Worm (Caenorhabditis elegans): ENCODE data around the gene mpz-4.

mpz-4 gene

DNA sequence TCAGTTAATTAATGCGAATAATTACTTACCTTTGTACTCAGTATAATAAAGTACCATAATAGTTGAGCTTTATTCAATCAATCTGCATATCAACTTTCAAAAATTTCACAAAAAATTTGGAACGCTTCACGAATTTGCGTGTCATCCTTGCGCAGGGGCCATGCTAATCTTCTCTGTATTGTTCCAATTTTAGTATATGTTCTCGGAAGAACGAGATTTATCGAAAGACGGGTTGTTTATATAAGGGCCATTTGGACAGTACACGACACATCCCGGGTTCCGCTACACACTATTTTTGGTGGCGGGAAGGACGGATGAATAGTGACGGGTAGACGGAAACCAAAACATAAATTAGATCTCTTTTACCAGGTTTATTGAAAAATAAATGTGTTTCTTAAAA lies 37.4 kb upstream of the mpz-4 start:
- no peak for TF ChIP-seq tbx-8 (GFP tag; optimal IDR thresholded peaks at IDR 0.05)
- TF ChIP-seq nhr-12 (tag; optimal IDR thresholded peaks at IDR 0.05), result no peak

DNA sequence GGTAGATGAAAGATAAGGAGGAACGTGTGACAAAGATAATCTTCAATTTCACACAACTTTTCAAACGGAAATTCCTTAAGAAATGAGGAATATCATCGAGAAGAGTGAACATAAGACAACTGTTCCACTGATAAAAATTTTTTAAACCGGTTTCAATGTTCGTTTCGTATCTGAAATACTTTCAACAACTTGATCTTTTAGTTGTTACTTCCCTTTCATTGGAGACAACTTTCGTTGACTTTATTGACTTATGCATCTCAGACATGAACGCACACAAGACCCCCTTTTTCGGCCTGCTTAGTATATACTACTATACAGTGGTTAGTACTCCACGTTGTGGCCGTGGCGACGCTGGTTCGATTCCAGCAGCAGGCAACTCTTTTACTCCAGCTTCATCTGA lies 34.3 kb upstream of the mpz-4 start, which contains the start of the genes Y17G9A.4 and str-173:
TSS of gene Y17G9A.4 (minus strand) at position 101 of the 400 bp plus-strand sequence.
TSS of gene str-173 (plus strand) at position 325 of the 400 bp plus-strand sequence.
- no peak for TF ChIP-seq M03D4.4 (tag; optimal IDR thresholded peaks at IDR 0.05)
- TF ChIP-seq hlh-1 (tag; optimal IDR thresholded peaks at IDR 0.05), result no peak
- TF ChIP-seq ceh-83 (GFP tag; optimal IDR thresholded peaks at IDR 0.05), result no peak
- no peak for TF ChIP-seq lsy-2 (tag; optimal IDR thresholded peaks at IDR 0.05)
- no peak for TF ChIP-seq unc-62 (GFP tag; optimal IDR thresholded peaks at IDR 0.05)
- TF ChIP-seq nhr-2 (tag; optimal IDR thresholded peaks at IDR 0.05), result no peak
- no peak for TF ChIP-seq nhr-76 (tag; optimal IDR thresholded peaks at IDR 0.05)
- TF ChIP-seq sptf-1 (tag; optimal IDR thresholded peaks at IDR 0.05), result no peak
- no peak for TF ChIP-seq drap-1 (GFP tag; optimal IDR thresholded peaks at IDR 0.05)
- no peak for TF ChIP-seq lin-32 (GFP tag; optimal IDR thresholded peaks at IDR 0.05)
- TF ChIP-seq mab-5 (tag; optimal IDR thresholded peaks at IDR 0.05), result no peak
- TF ChIP-seq mls-2 (tag; optimal IDR thresholded peaks at IDR 0.05), result no peak
- TF ChIP-seq nhr-12 (tag; optimal IDR thresholded peaks at IDR 0.05), result no peak
- TF ChIP-seq nhr-237 (tag; optimal IDR thresholded peaks at IDR 0.05), result no peak

DNA sequence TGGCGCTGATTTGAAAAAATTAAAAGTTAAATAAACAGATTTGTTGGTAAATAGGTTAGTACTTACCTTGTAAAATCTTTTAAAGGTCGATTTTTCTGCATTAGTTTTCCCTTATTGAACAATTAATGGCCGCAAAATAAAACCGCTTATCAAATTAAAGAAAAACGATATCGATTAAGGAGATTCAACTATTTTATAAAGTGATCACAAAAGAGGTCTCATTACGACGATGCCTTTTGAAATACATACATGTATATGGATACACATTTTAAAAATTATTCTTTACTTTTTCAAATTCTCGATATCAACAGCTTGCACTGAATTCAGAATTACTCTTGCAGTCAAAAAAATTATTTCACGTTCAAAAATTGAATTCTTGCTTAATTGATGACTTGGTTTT lies 31.5 kb upstream of the mpz-4 start, which contains the start of gene Y17G9A.3:
TSS of gene Y17G9A.3 (minus strand) at position 101 of the 400 bp plus-strand sequence.
- TF ChIP-seq drap-1 (GFP tag; optimal IDR thresholded peaks at IDR 0.05), result no peak
- no peak for TF ChIP-seq pha-4 (tag; optimal IDR thresholded peaks at IDR 0.05)
- no peak for TF ChIP-seq mab-5 (tag; optimal IDR thresholded peaks at IDR 0.05)
- no peak for TF ChIP-seq ztf-11 (tag; optimal IDR thresholded peaks at IDR 0.05)
- no peak for TF ChIP-seq nhr-12 (tag; optimal IDR thresholded peaks at IDR 0.05)
- no peak for TF ChIP-seq lin-32 (GFP tag; optimal IDR thresholded peaks at IDR 0.05)
- no peak for TF ChIP-seq unc-62 (GFP tag; optimal IDR thresholded peaks at IDR 0.05)
- no peak for TF ChIP-seq flh-1 (GFP tag; optimal IDR thresholded peaks at IDR 0.05)
- TF ChIP-seq hlh-1 (tag; optimal IDR thresholded peaks at IDR 0.05), result no peak
- no peak for TF ChIP-seq elt-1 (tag; optimal IDR thresholded peaks at IDR 0.05; ENCODE audit: borderline replicate concordance, insufficient read depth)
- no peak for TF ChIP-seq mep-1 (tag; optimal IDR thresholded peaks at IDR 0.05)
- TF ChIP-seq unc-120 (tag; optimal IDR thresholded peaks at IDR 0.05; ENCODE audit: poor library complexity, severe bottlenecking), result no peak
- TF ChIP-seq elt-3 (tag; optimal IDR thresholded peaks at IDR 0.05), result no peak
- TF ChIP-seq cnd-1 (tag; optimal IDR thresholded peaks at IDR 0.05), result no peak
- no peak for TF ChIP-seq nhr-76 (tag; optimal IDR thresholded peaks at IDR 0.05)

DNA sequence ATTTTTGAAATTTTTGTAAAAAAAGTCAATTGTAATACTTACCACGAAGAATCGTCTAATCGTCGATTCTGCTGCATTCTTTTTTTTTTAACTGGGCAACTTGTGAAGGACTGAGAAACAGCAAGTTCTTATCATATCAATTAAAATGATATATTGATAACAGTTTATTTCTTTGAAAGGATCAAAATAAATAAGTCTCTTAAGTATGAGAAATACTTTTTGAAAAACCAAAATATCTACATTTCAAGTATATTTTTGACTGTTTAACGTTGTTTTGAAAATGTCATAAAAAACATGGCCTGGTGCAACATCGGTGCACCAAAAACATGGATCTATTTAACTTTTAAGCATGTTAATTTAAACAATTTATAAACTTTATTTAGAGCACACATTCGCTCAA lies 29.1 kb upstream of the mpz-4 start, which contains the start of gene Y17G9A.2:
TSS of gene Y17G9A.2 (minus strand) at position 101 of the 400 bp plus-strand sequence.
- TF ChIP-seq elt-3 (tag; optimal IDR thresholded peaks at IDR 0.05), result no peak
- TF ChIP-seq lin-13 (tag; optimal IDR thresholded peaks at IDR 0.05), result no peak
- TF ChIP-seq nhr-12 (tag; optimal IDR thresholded peaks at IDR 0.05), result no peak
- no peak for TF ChIP-seq sptf-1 (tag; optimal IDR thresholded peaks at IDR 0.05)
- no peak for TF ChIP-seq ceh-83 (GFP tag; optimal IDR thresholded peaks at IDR 0.05)
- no peak for TF ChIP-seq blmp-1 (tag; optimal IDR thresholded peaks at IDR 0.05)
- TF ChIP-seq mab-5 (tag; optimal IDR thresholded peaks at IDR 0.05), result no peak
- no peak for TF ChIP-seq nhr-2 (tag; optimal IDR thresholded peaks at IDR 0.05)

DNA sequence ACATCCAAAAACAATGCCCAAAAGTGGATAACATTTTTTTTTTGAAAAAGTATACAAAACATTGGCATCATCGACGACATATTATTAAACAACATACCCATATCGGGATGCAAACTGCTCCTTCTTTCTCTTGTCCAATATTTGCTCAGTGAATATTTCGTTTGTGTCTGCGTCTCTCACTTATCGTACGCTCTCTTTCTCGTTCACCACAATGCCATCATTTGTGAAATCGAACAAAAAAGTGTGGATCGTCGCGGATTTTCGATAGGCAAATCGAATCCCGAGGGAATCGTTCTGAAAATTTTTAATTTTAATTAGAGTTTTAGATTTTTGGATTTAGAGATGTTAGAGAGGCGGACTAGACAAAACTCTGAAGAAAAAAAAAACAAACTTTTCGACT lies 19.7 kb upstream of the mpz-4 start, which contains the start of gene tat-2:
TSS of gene tat-2 (minus strand) at position 101 of the 400 bp plus-strand sequence.
- TF ChIP-seq tbx-8 (GFP tag; optimal IDR thresholded peaks at IDR 0.05) (no peak), nhr-2 (tag; optimal IDR thresholded peaks at IDR 0.05) (no peak), mep-1 (tag; optimal IDR thresholded peaks at IDR 0.05) (no peak), nhr-237 (tag; optimal IDR thresholded peaks at IDR 0.05) (no peak), unc-39 (tag; optimal IDR thresholded peaks at IDR 0.05) (no peak), mls-2 (tag; optimal IDR thresholded peaks at IDR 0.05) (no peak)

DNA sequence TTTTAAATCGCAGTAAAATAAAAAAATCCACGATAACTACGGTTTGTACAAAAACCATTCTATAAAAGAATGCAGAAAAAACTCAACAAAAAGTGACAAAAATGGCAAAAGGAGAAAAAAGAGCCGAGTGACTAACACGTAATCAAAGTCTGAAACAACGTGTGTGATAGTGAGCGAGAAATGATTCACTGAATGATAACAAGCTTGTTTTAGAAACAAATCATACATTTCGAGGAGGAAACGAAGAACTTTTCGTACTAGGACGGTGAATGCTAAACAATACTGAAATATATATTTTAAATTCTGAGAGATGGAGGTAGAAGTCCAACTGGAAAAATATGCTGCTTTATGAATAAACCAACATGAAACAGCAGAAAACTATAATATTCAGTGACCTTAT lies 14.9 kb upstream of the mpz-4 start:
- TF ChIP-seq mep-1 (tag; optimal IDR thresholded peaks at IDR 0.05), result no peak
- no peak for TF ChIP-seq lin-13 (tag; optimal IDR thresholded peaks at IDR 0.05)
- TF ChIP-seq unc-62 (GFP tag; optimal IDR thresholded peaks at IDR 0.05), result no peak
- no peak for TF ChIP-seq pha-4 (tag; optimal IDR thresholded peaks at IDR 0.05)
- no peak for TF ChIP-seq lin-32 (GFP tag; optimal IDR thresholded peaks at IDR 0.05)
- TF ChIP-seq blmp-1 (tag; optimal IDR thresholded peaks at IDR 0.05), result no peak
- no peak for TF ChIP-seq sem-2 (GFP tag; optimal IDR thresholded peaks at IDR 0.05)
- no peak for TF ChIP-seq ham-2 (GFP tag; optimal IDR thresholded peaks at IDR 0.05)

Measured in whole organism, mixed stage, embryonic.